Fruit fly (Drosophila melanogaster): ENCODE data around the gene LKRSDH.

Gene LKRSDH

DNA sequence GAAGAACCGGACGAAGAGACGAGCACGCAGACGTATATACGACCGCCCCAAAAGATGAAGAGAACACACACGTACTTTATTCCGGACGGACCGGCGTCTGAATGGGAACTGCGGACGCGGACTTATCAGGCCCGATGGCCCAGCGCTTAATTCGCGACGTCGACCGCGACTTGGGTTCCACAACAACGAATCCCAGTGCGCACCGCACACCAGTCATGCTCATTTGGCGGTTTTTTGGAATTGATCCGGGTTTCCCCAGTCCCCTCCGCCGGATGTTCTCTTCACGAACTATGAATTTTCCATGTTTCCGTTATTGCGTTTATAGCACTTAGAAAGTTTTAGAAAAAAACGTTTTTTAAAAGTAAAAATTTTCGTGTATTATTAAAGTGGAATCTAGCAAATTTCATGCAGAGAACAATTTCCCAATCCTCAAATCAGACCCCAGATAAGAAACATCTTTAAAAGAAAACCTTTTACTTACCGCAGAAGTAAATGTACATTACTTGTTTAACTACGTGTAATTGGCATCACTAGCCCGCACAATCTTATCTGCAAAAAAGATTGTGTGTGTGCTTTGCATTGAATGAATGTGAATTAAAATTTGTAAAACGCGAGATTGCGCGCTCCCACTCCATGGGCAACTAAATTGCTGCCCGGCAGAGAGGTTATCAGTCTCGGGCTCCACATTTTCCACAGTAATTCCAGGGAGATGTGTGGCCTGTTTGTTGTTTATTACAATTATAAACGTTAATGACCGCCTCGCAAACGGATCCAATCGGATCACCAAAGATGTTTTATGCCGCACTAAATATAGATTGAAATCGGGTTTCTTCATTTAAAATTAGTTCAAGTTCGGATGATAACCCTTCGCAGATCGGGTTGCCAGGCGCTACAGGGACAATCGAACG lies 5.1 kb downstream of the LKRSDH start, which contains the start of gene CG7149 (continued):
- TF ChIP-seq mam (GFP tag; optimal IDR thresholded peaks at IDR 0.05) (no peak), Hey (tag; optimal IDR thresholded peaks at IDR 0.05) (no peak), CG2202 (tag; optimal IDR thresholded peaks at IDR 0.05) (no peak), Hand (GFP tag; optimal IDR thresholded peaks at IDR 0.05) (peak; percentile 40), Hr39 (optimal IDR thresholded peaks at IDR 0.05) (no peak), Elba2 (GFP tag; optimal IDR thresholded peaks at IDR 0.05) (no peak), hb (GFP tag; IDR thresholded peaks at IDR 0.05; ENCODE audit: partially characterized antibody) (no peak), Dip2 (GFP tag; IDR thresholded peaks at IDR 0.05) (no peak), ind (GFP tag; optimal IDR thresholded peaks at IDR 0.05) (no peak), Sox102F (GFP tag; optimal IDR thresholded peaks at IDR 0.05) (peak; percentile 7), CG17328 (GFP tag; IDR thresholded peaks at IDR 0.05) (no peak), Gug (GFP tag; IDR thresholded peaks at IDR 0.05) (no peak), Dbx (GFP tag; IDR thresholded peaks at IDR 0.05) (0 out of 3 replicates have a peak, but pooled peaks have one; percentile 32), mld (GFP tag; IDR thresholded peaks at IDR 0.05; ENCODE audit: partially characterized antibody) (no peak), Dfd (GFP tag; optimal IDR thresholded peaks at IDR 0.05) (no peak), Lim3 (GFP tag; IDR thresholded peaks at IDR 0.05) (no peak), jumu (GFP tag; optimal IDR thresholded peaks at IDR 0.05) (no peak), Doc2 (GFP tag; IDR thresholded peaks at IDR 0.05) (no peak), CG8359 (GFP tag; optimal IDR thresholded peaks at IDR 0.05; ENCODE audit: borderline replicate concordance) (no peak), Rfx (GFP tag; IDR thresholded peaks at IDR 0.05) (0 out of 2 replicates have a peak, but pooled peaks have one; percentile 15), CG12744 (GFP tag; optimal IDR thresholded peaks at IDR 0.05) (no peak), CG10543 (GFP tag; optimal IDR thresholded peaks at IDR 0.05) (peak; percentile 21), peb (GFP tag; IDR thresholded peaks at IDR 0.05) (no peak), pfk (GFP tag; optimal IDR thresholded peaks at IDR 0.05) (no peak), luna (GFP tag; optimal IDR thresholded peaks at IDR 0.05) (no peak), CkIIα-i1 (GFP tag; IDR thresholded peaks at IDR 0.05) (no peak), CG8388 (GFP tag; optimal IDR thresholded peaks at IDR 0.05) (no peak), CG10147 (GFP tag; optimal IDR thresholded peaks at IDR 0.05) (peak; percentile 7), cad (GFP tag; optimal IDR thresholded peaks at IDR 0.05) (no peak), ac (GFP tag; optimal IDR thresholded peaks at IDR 0.05) (no peak), odd (GFP tag; optimal IDR thresholded peaks at IDR 0.05) (no peak), fd3F (GFP tag; optimal IDR thresholded peaks at IDR 0.05) (no peak), CG10565 (GFP tag; optimal IDR thresholded peaks at IDR 0.05) (no peak), CG9817 (tag; optimal IDR thresholded peaks at IDR 0.05) (peak; percentile 10), Aef1 (GFP tag; IDR thresholded peaks at IDR 0.05) (no peak), CG14050 (GFP tag; IDR thresholded peaks at IDR 0.05) (no peak), Abd-B (GFP tag; optimal IDR thresholded peaks at IDR 0.05) (no peak), zfh1 (GFP tag; IDR thresholded peaks at IDR 0.05) (0 out of 3 replicates have a peak, but pooled peaks have one; percentile 16), CG6254 (GFP tag; optimal IDR thresholded peaks at IDR 0.05) (no peak), CG10431 (GFP tag; optimal IDR thresholded peaks at IDR 0.05) (no peak), CG11085 (GFP tag; IDR thresholded peaks at IDR 0.05) (no peak), lola (GFP tag; optimal IDR thresholded peaks at IDR 0.05) (no peak), HLH3B (GFP tag; IDR thresholded peaks at IDR 0.05) (no peak), CG15696 (tag; optimal IDR thresholded peaks at IDR 0.05) (no peak), Usf (GFP tag; optimal IDR thresholded peaks at IDR 0.05) (no peak), CG12659 (GFP tag; optimal IDR thresholded peaks at IDR 0.05) (peak; percentile 18), CG31365 (tag; optimal IDR thresholded peaks at IDR 0.05) (no peak), wdn (GFP tag; IDR thresholded peaks at IDR 0.05) (no peak), CG30431 (GFP tag; optimal IDR thresholded peaks at IDR 0.05) (no peak)
